Worm (Caenorhabditis elegans) whole organism, L2 larva: ENCODE data around the gene F55A11.11.

Experiments used
- aly-2 ChIP-seq: fragments of 150-350 bp; optimal IDR thresholded peaks from 2 replicates; lab custom pipeline; 2014; ENCODE audit warnings: missing biosample characterization, missing genetic modification characterization
- ceh-82 ChIP-seq: fragments of 150-350 bp; optimal IDR thresholded peaks from 2 replicates; lab custom pipeline; 2014; ENCODE audit warnings: missing biosample characterization, missing genetic modification characterization
- egl-27 ChIP-seq: sonication (generic microtip); optimal IDR thresholded peaks from 3 replicates; lab custom pipeline; 2017; ENCODE audit warnings: missing biosample characterization, missing genetic modification reagents, missing genetic modification characterization
- elt-1 ChIP-seq: fragments of 150-350 bp; optimal IDR thresholded peaks from 2 replicates; lab custom pipeline; 2014; ENCODE audit warnings: missing biosample characterization, missing genetic modification characterization
- elt-3 ChIP-seq: sonication (generic microtip); optimal IDR thresholded peaks from 2 replicates; lab custom pipeline; 2017; ENCODE audit warnings: missing biosample characterization, missing genetic modification characterization
- fos-1 ChIP-seq: fragments of 150-350 bp; optimal IDR thresholded peaks from 2 replicates; lab custom pipeline; 2014; ENCODE audit warnings: missing biosample characterization, missing genetic modification characterization
- lin-39 ChIP-seq: fragments of 150-350 bp; optimal IDR thresholded peaks from 2 replicates; lab custom pipeline; 2014; ENCODE audit warnings: missing biosample characterization, missing genetic modification reagents, missing genetic modification characterization
- nhr-11 ChIP-seq: fragments of 150-350 bp; optimal IDR thresholded peaks from 2 replicates; lab custom pipeline; 2014; ENCODE audit warnings: missing biosample characterization, missing genetic modification characterization
- skn-1 ChIP-seq: sonication (generic microtip); optimal IDR thresholded peaks from 2 replicates; lab custom pipeline; 2017; ENCODE audit warnings: missing biosample characterization, missing genetic modification characterization
- sma-3 ChIP-seq: sonication (generic microtip); optimal IDR thresholded peaks from 2 replicates; lab custom pipeline; 2016; ENCODE audit warnings: missing genetic modification reagents, missing genetic modification characterization, missing compliant biosample characterization
- snpc-4 ChIP-seq: fragments of 150-350 bp; optimal IDR thresholded peaks from 2 replicates; lab custom pipeline; 2014; ENCODE audit warnings: missing biosample characterization, missing genetic modification characterization
- unc-55 ChIP-seq: fragments of 150-350 bp; sonication (generic microtip); optimal IDR thresholded peaks from 3 replicates; lab custom pipeline; 2014; ENCODE audit warnings: missing biosample characterization, missing genetic modification reagents, missing genetic modification characterization

ce11 chrV:11796343-11796742, 13.4 kb downstream of the F55A11.11 start:
- TF ChIP-seq elt-3 (tag; lab: Kevin White, UChicago) (no peak), unc-55 (GFP tag; lab: Kevin White, UChicago) (no peak), nhr-11 (no peak), elt-1 (no peak), sma-3 (GFP tag; lab: Kevin White, UChicago) (peak; percentile 17), aly-2 (no peak), snpc-4 (tag; lab: Kevin White, UChicago) (no peak), lin-39 (tag; lab: Kevin White, UChicago) (no peak), fos-1 (tag; lab: Kevin White, UChicago) (no peak), skn-1 (no peak), egl-27 (tag; lab: Kevin White, UChicago) (no peak), ceh-82 (no peak)
